Fruit fly (Drosophila melanogaster) whole organism, wandering third instar larva: ENCODE data around the gene Gba1b.

Source experiments
- Abd-B ChIP-seq: fragments of >200 bp; optimal IDR thresholded peaks from 2 replicates; lab custom pipeline; 2017; ENCODE audit warnings: missing biosample characterization, missing genetic modification characterization
- CG32264 ChIP-seq: fragments of 200-800 bp; sonication (Bioruptor generic); optimal IDR thresholded peaks from 2 replicates; lab custom pipeline; 2016; ENCODE audit warnings: missing biosample characterization, missing genetic modification characterization
- CG9705 ChIP-seq: fragments of 200-800 bp; sonication (Bioruptor generic); optimal IDR thresholded peaks from 2 replicates; lab custom pipeline; 2018; ENCODE audit warnings: missing biosample characterization, mild to moderate bottlenecking, missing genetic modification characterization
- CrebA ChIP-seq: fragments of 200-800 bp; sonication (Bioruptor generic); optimal IDR thresholded peaks from 2 replicates; lab custom pipeline; 2016; ENCODE audit warnings: missing biosample characterization, mild to moderate bottlenecking, missing genetic modification characterization, borderline replicate concordance
- Dfd ChIP-seq: fragments of >200 bp; optimal IDR thresholded peaks from 2 replicates; lab custom pipeline; 2017; ENCODE audit warnings: missing biosample characterization, missing genetic modification characterization
- Dif ChIP-seq: fragments of 200-275, 200-300 bp; sonication (Bioruptor generic); optimal IDR thresholded peaks from 2 replicates; lab custom pipeline; 2018; ENCODE audit warnings: missing biosample characterization, missing genetic modification characterization; ENCODE audit not compliant: partially characterized antibody
- GATAd ChIP-seq: sonication (Bioruptor generic); optimal IDR thresholded peaks from 2 replicates; lab custom pipeline; 2016; ENCODE audit warnings: missing biosample characterization, missing genetic modification characterization
- HLH106 ChIP-seq: fragments of 200-800 bp; optimal IDR thresholded peaks from 3 replicates; lab custom pipeline; 2019; ENCODE audit warnings: missing biosample characterization, mild to moderate bottlenecking, missing genetic modification characterization, moderate library complexity
- Hnf4 ChIP-seq: fragments of 200-800 bp; sonication (Bioruptor generic); optimal IDR thresholded peaks from 2 replicates; lab custom pipeline; 2016; ENCODE audit warnings: missing biosample characterization, mild to moderate bottlenecking, missing genetic modification characterization
- Hr78 ChIP-seq: fragments of >200 bp; optimal IDR thresholded peaks from 2 replicates; lab custom pipeline; 2017; ENCODE audit warnings: missing biosample characterization, missing genetic modification characterization
- Hr83 ChIP-seq: fragments of 200-300 bp; sonication (Bioruptor generic); optimal IDR thresholded peaks from 2 replicates; lab custom pipeline; 2016; ENCODE audit warnings: missing biosample characterization, mild to moderate bottlenecking, missing genetic modification characterization, moderate library complexity; ENCODE audit not compliant: poor library complexity, severe bottlenecking
- Jra ChIP-seq: sonication (Bioruptor generic); optimal IDR thresholded peaks from 2 replicates; lab custom pipeline; 2016; ENCODE audit warnings: missing biosample characterization, missing genetic modification characterization
- Mio ChIP-seq: sonication (Bioruptor generic); optimal IDR thresholded peaks from 2 replicates; lab custom pipeline; 2016; ENCODE audit warnings: missing biosample characterization, missing genetic modification characterization
- Myc ChIP-seq: fragments of >200 bp; optimal IDR thresholded peaks from 2 replicates; lab custom pipeline; 2017
- N ChIP-seq: fragments of >200 bp; optimal IDR thresholded peaks from 2 replicates; lab custom pipeline; 2018; ENCODE audit warnings: missing biosample characterization, missing external identifiers, missing genetic modification characterization
- OdsH ChIP-seq: fragments of 200-800 bp; sonication (Bioruptor generic); optimal IDR thresholded peaks from 2 replicates; lab custom pipeline; 2016; ENCODE audit warnings: missing biosample characterization, mild to moderate bottlenecking, missing genetic modification characterization
- Rel ChIP-seq, 2 experiments: fragments of 200-800 bp; sonication (Bioruptor generic) in 1 of 2; optimal IDR thresholded peaks; 2 replicates in 1 of 2; 3 replicates in 1 of 2; lab custom pipeline; 2016 to 2019; ENCODE audit warnings: mild to moderate bottlenecking in 2 of 2, missing biosample characterization in 2 of 2, missing genetic modification characterization in 2 of 2, moderate library complexity in 1 of 2
- Sp1 ChIP-seq: fragments of 200-800 bp; sonication (Bioruptor generic); optimal IDR thresholded peaks from 3 replicates; lab custom pipeline; 2019; ENCODE audit warnings: missing biosample characterization, mild to moderate bottlenecking, missing genetic modification characterization, moderate library complexity
- Vsx2 ChIP-seq: fragments of 200-300, 225-300 bp; sonication (Bioruptor generic); optimal IDR thresholded peaks from 2 replicates; lab custom pipeline; 2018; ENCODE audit warnings: missing biosample characterization, missing genetic modification characterization; ENCODE audit not compliant: partially characterized antibody
- br ChIP-seq: fragments of 200-800 bp; sonication (Bioruptor generic); optimal IDR thresholded peaks from 2 replicates; lab custom pipeline; 2016; ENCODE audit warnings: missing biosample characterization, missing genetic modification characterization
- brk ChIP-seq: fragments of 200-800 bp; sonication (Bioruptor generic); optimal IDR thresholded peaks from 2 replicates; lab custom pipeline; 2016; ENCODE audit warnings: missing biosample characterization, mild to moderate bottlenecking, missing genetic modification characterization
- dl ChIP-seq, 2 experiments: fragments of 175-275, 200-275 bp in 1 of 2; fragments of 200-275 bp in 1 of 2; sonication (Bioruptor generic); optimal IDR thresholded peaks; lab custom pipeline; 2018; ENCODE audit warnings: mild to moderate bottlenecking in 2 of 2, missing biosample characterization in 2 of 2, missing genetic modification characterization in 2 of 2, moderate library complexity in 2 of 2; ENCODE audit not compliant: partially characterized antibody in 2 of 2, insufficient read depth in 1 of 2
- dmrt93B ChIP-seq: fragments of 200-800 bp; sonication (Bioruptor generic); optimal IDR thresholded peaks from 2 replicates; lab custom pipeline; 2018; ENCODE audit warnings: missing biosample characterization, mild to moderate bottlenecking, missing genetic modification characterization
- dsf ChIP-seq: sonication (Bioruptor generic); optimal IDR thresholded peaks from 2 replicates; lab custom pipeline; 2016; ENCODE audit warnings: missing biosample characterization, missing genetic modification characterization, borderline replicate concordance
- ey ChIP-seq: fragments of 200-800 bp; sonication (Bioruptor generic); optimal IDR thresholded peaks from 2 replicates; lab custom pipeline; 2016; ENCODE audit warnings: missing biosample characterization, missing genetic modification characterization
- foxo ChIP-seq, 2 experiments: fragments of 200-800 bp; sonication (Bioruptor generic); optimal IDR thresholded peaks; 2 replicates in 1 of 2; 3 replicates in 1 of 2; lab custom pipeline; 2016 to 2017; ENCODE audit warnings: missing biosample characterization in 2 of 2, missing genetic modification characterization in 2 of 2
- fru ChIP-seq: fragments of 200-800 bp; sonication (Bioruptor generic); optimal IDR thresholded peaks from 3 replicates; lab custom pipeline; 2016; ENCODE audit warnings: missing biosample characterization, mild to moderate bottlenecking, missing genetic modification characterization
- h ChIP-seq: fragments of 200-800 bp; sonication (Bioruptor generic); optimal IDR thresholded peaks from 3 replicates; lab custom pipeline; 2016; ENCODE audit warnings: missing biosample characterization, mild to moderate bottlenecking, missing genetic modification characterization
- jim ChIP-seq: fragments of 175-275, 200-325 bp; sonication (Bioruptor generic); optimal IDR thresholded peaks from 2 replicates; lab custom pipeline; 2016; ENCODE audit warnings: missing biosample characterization, mild to moderate bottlenecking, missing genetic modification characterization
- lola ChIP-seq: fragments of >200 bp; optimal IDR thresholded peaks from 2 replicates; lab custom pipeline; 2017; ENCODE audit warnings: missing biosample characterization, missing genetic modification characterization
- pan ChIP-seq: fragments of >200 bp; optimal IDR thresholded peaks from 2 replicates; lab custom pipeline; 2017
- psq ChIP-seq: fragments of 200-800 bp; sonication (Bioruptor generic); optimal IDR thresholded peaks from 3 replicates; lab custom pipeline; 2017; ENCODE audit warnings: missing biosample characterization, mild to moderate bottlenecking, missing genetic modification characterization, moderate library complexity
- rgr ChIP-seq: fragments of 200-800 bp; sonication (Bioruptor generic); optimal IDR thresholded peaks from 3 replicates; lab custom pipeline; 2016; ENCODE audit warnings: missing biosample characterization, mild to moderate bottlenecking, missing genetic modification characterization
- sage ChIP-seq: fragments of 200-800 bp; sonication (Bioruptor generic); optimal IDR thresholded peaks from 2 replicates; lab custom pipeline; 2016; ENCODE audit warnings: missing biosample characterization, mild to moderate bottlenecking, missing genetic modification characterization
- sv ChIP-seq: fragments of 200-800 bp; sonication (Bioruptor generic); optimal IDR thresholded peaks from 3 replicates; lab custom pipeline; 2016; ENCODE audit warnings: missing biosample characterization, missing genetic modification characterization
- tai ChIP-seq: sonication (Bioruptor generic); optimal IDR thresholded peaks from 2 replicates; lab custom pipeline; 2016; ENCODE audit warnings: missing biosample characterization, missing genetic modification characterization
- usp ChIP-seq: fragments of >200 bp; optimal IDR thresholded peaks from 2 replicates; lab custom pipeline; 2017; ENCODE audit warnings: missing biosample characterization, missing genetic modification characterization
- woc ChIP-seq: sonication (Bioruptor generic); optimal IDR thresholded peaks from 2 replicates; lab custom pipeline; 2016; ENCODE audit warnings: missing biosample characterization, mild to moderate bottlenecking, missing genetic modification characterization

The Gba1b gene

dm6 chr3R:23709508-23710208 lies 5.1 kb downstream of the Gba1b start, which contains the start of gene CG10301:
Gene CG10301 (plus strand): TSS chr3R:23710158.
- TF ChIP-seq Rel (GFP tag; optimal IDR thresholded peaks at IDR 0.05; lab: Kevin White, UChicago) (no peak), Rel (tag; optimal IDR thresholded peaks at IDR 0.05; lab: Kevin White, UChicago) (no peak), sv (GFP tag; lab: Kevin White, UChicago) (peak; percentile 35)

dm6 chr3R:23711195-23711594 lies 6.6 kb downstream of the Gba1b start, which contains the start of gene CG10300:
Gene CG10300 (plus strand): TSS chr3R:23711527.
- TF ChIP-seq sv (GFP tag; lab: Kevin White, UChicago) (no peak), foxo (GFP tag; optimal IDR thresholded peaks at IDR 0.05; lab: Kevin White, UChicago) (no peak), CG9705 (GFP tag; lab: Kevin White, UChicago) (no peak), rgr (no peak), br (GFP tag; lab: Kevin White, UChicago) (no peak), pan (lab: Kevin White, UChicago) (no peak), Dif (no peak), ey (no peak), dl (GFP tag; optimal IDR thresholded peaks at IDR 0.05; lab: Kevin White, UChicago; ENCODE audit: insufficient read depth in 1 of 2, partially characterized antibody in 2 of 2) (no peak)

- TF ChIP-seq OdsH (GFP tag; lab: Kevin White, UChicago) = peak; percentile 88
- TF ChIP-seq CG9705 (GFP tag; lab: Kevin White, UChicago) = peak; percentile 74
- TF ChIP-seq Abd-B = no peak
- TF ChIP-seq Mio (GFP tag; lab: Kevin White, UChicago) = peak; percentile 10
- no peak for TF ChIP-seq dl (GFP tag; optimal IDR thresholded peaks at IDR 0.05; lab: Kevin White, UChicago; ENCODE audit: insufficient read depth in 1 of 2, partially characterized antibody in 2 of 2)
- no peak for TF ChIP-seq usp (GFP tag; lab: Kevin White, UChicago)
- no peak for TF ChIP-seq CrebA (GFP tag; lab: Kevin White, UChicago)
- TF ChIP-seq Sp1 (GFP tag; lab: Kevin White, UChicago) = peak; percentile 86
- TF ChIP-seq woc = peak; percentile 65
- no peak for TF ChIP-seq GATAd (GFP tag; lab: Kevin White, UChicago)
- TF ChIP-seq Dif = no peak
- peak; percentile 55 to 88 for TF ChIP-seq foxo (GFP tag; optimal IDR thresholded peaks at IDR 0.05; lab: Kevin White, UChicago)
- peak; percentile 83 for TF ChIP-seq Jra (GFP tag; lab: Kevin White, UChicago)
- TF ChIP-seq Hr83 (GFP tag; lab: Kevin White, UChicago) = no peak
- TF ChIP-seq lola (GFP tag; lab: Kevin White, UChicago) = no peak
- peak; percentile 90 for TF ChIP-seq h (GFP tag; lab: Kevin White, UChicago)
- TF ChIP-seq Rel (GFP tag; optimal IDR thresholded peaks at IDR 0.05; lab: Kevin White, UChicago) = peak; percentile 22
- peak; percentile 21 for TF ChIP-seq Rel (tag; optimal IDR thresholded peaks at IDR 0.05; lab: Kevin White, UChicago)
- no peak for TF ChIP-seq N
- no peak for TF ChIP-seq pan (lab: Kevin White, UChicago)
- TF ChIP-seq sage (GFP tag; lab: Kevin White, UChicago) = peak; percentile 65
- TF ChIP-seq Hr78 = no peak
- TF ChIP-seq Vsx2 (GFP tag; lab: Kevin White, UChicago) = no peak
- TF ChIP-seq Dfd (GFP tag; lab: Kevin White, UChicago) = no peak
- TF ChIP-seq psq = peak; percentile 76
- TF ChIP-seq Hnf4 (GFP tag; lab: Kevin White, UChicago) = peak; percentile 91
- no peak for TF ChIP-seq Myc (lab: Kevin White, UChicago)
- TF ChIP-seq br (GFP tag; lab: Kevin White, UChicago) = peak; percentile 90
- TF ChIP-seq tai (GFP tag; lab: Kevin White, UChicago) = peak; percentile 76
- peak; percentile 87 for TF ChIP-seq fru (GFP tag; lab: Kevin White, UChicago)
- peak; percentile 45 for TF ChIP-seq sv (GFP tag; lab: Kevin White, UChicago)
- TF ChIP-seq HLH106 (tag; lab: Kevin White, UChicago) = peak; percentile 78
- TF ChIP-seq dmrt93B (GFP tag; lab: Kevin White, UChicago) = peak; percentile 75
- TF ChIP-seq rgr = peak; percentile 87
- peak; percentile 72 for TF ChIP-seq brk (GFP tag; lab: Kevin White, UChicago)
- TF ChIP-seq CG32264 = peak; percentile 61
- no peak for TF ChIP-seq jim (GFP tag; lab: Kevin White, UChicago)
- TF ChIP-seq dsf (GFP tag; lab: Kevin White, UChicago) = peak; percentile 37
- peak; percentile 86 for TF ChIP-seq ey
Observed at dm6 chr3R:23713901-23714300, 9.3 kb downstream of the Gba1b start.
